Worm (Caenorhabditis elegans): ENCODE data around the gene him-14.
"Not testable (repeated sequence)": the region's sequence is repeated elsewhere in the genome, so short reads cannot be mapped to it uniquely, and the experiment has no call there.

Gene him-14

DNA sequence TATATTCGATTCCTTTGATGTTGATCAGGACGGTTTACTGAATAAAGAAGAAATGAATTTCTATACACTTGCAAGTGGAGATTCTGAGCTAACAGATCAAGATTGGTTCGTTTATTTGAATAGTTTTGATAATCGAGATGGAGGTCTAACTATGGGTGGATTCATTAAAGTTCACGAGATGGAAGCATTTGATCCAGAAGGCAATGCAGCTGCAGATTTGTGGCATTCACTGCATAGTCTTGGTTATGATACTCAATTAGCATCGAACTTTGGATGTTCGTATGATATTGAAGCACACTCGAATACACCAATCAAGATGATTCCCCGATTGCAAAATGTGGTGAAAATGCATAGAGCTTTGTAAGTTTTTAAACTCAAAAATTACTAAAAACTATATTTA, 26.2 kb upstream of the him-14 start:
- no peak for TF ChIP-seq hnd-1 (tag; optimal IDR thresholded peaks at IDR 0.05)
- no peak for TF ChIP-seq sea-1 (GFP tag; conservative IDR thresholded peaks at IDR 0.05)
- TF ChIP-seq ceh-13 (GFP tag; optimal IDR thresholded peaks at IDR 0.05) = no peak
- TF ChIP-seq F13C5.2 (tag; optimal IDR thresholded peaks at IDR 0.05) = no peak
- TF ChIP-seq B0310.2 (tag; optimal IDR thresholded peaks at IDR 0.05) = no peak
- no peak for TF ChIP-seq scrt-1 (GFP tag; IDR thresholded peaks at IDR 0.05)
- no peak for TF ChIP-seq ceh-36 (tag; optimal IDR thresholded peaks at IDR 0.05)
- TF ChIP-seq tbx-11 (GFP tag; IDR thresholded peaks at IDR 0.05) = no peak
- no peak for TF ChIP-seq flt-1 (GFP tag; IDR thresholded peaks at IDR 0.05)
- no peak for TF ChIP-seq tbx-37 (GFP tag; conservative IDR thresholded peaks at IDR 0.05)
- no peak for TF ChIP-seq hmg-4 (GFP tag; optimal IDR thresholded peaks at IDR 0.05)
- TF ChIP-seq hmbx-1 (tag; optimal IDR thresholded peaks at IDR 0.05) = no peak
- TF ChIP-seq aly-1 (tag; optimal IDR thresholded peaks at IDR 0.05) = no peak
- no peak for TF ChIP-seq tra-4 (tag; optimal IDR thresholded peaks at IDR 0.05)
- no peak for TF ChIP-seq ets-7 (tag; optimal IDR thresholded peaks at IDR 0.05)
- no peak for TF ChIP-seq pes-1 (GFP tag; IDR thresholded peaks at IDR 0.05)
- no peak for TF ChIP-seq ama-1 (optimal IDR thresholded peaks at IDR 0.05)

DNA sequence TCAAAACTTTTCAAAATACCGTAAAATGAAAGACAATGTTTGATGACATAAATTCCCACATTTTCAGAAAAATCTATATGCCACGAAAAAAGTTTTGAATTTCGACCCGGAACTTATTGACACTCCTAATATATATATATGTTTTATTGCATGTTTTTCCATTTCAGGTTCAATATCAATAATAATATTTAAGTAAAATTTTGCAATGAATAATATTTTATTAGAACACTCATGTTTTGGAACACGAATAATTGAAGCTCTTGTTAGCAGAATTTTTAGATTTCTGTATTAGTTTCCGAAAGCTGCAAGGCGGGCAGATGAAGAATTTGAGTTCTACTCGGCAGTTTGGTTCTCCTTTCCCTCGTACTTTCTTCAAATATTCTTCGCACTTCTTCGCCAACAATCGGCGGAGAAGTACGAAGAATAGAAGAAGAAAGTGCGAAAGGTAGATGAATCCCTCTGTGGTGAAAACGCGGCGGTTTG, 23.6 kb upstream of the him-14 start, which contains the start of gene T02G5.3:
Gene T02G5.3, plus strand, starts transcription at position 51 of the 483 bp plus-strand sequence.
- TF ChIP-seq B0310.2 (tag; optimal IDR thresholded peaks at IDR 0.05) = peak; percentile 19
- 0 out of 2 replicates have a peak, but pooled peaks have one; percentile 18 for TF ChIP-seq sea-1 (GFP tag; conservative IDR thresholded peaks at IDR 0.05)
- no peak for TF ChIP-seq ets-7 (tag; optimal IDR thresholded peaks at IDR 0.05)

DNA sequence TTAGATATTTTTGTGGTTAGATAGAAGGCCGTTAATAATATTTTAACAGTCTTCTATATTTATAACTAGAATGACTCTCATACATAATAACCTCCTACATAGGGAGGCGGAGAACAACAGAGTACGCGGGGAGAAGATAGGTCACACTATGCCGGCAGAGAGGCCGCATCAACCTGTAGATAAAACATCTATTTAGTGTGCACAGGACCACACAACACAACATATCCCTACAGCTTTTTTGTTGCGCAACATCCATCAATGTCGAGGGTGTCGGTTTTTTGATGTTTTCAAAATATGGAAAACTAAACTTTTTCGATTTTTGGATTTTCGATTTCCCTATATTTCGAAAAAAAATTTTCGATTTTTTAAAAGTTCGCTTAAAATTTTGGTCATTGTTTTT, 21.1 kb upstream of the him-14 start:
- TF ChIP-seq hmg-4 (GFP tag; optimal IDR thresholded peaks at IDR 0.05) (peak; percentile 44), tbx-37 (GFP tag; conservative IDR thresholded peaks at IDR 0.05) (no peak), F13C5.2 (tag; optimal IDR thresholded peaks at IDR 0.05) (no peak), pes-1 (GFP tag; IDR thresholded peaks at IDR 0.05) (0 out of 2 replicates have a peak, but pooled peaks have one; percentile 4), ama-1 (optimal IDR thresholded peaks at IDR 0.05) (no peak), aly-1 (tag; optimal IDR thresholded peaks at IDR 0.05) (no peak)

DNA sequence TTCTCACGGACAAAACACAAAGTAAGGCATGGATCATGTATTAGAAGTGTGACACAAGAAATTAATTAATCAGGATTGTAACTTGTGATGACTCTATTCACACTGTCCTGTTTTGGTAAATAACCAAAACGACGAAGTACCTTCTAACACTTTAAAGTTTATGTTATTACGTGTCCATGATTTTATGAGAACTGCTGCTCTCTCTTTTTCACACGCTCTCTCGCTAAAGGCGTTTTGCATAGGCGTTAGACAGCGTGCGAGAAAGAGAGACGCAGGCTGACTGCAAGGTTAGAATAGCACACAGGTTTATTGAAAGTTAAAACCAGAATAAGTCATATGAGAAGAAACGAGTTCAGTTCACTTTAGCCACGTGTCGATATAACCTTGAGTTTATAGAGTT, 20.3 kb upstream of the him-14 start:
- TF ChIP-seq tbx-11 (GFP tag; IDR thresholded peaks at IDR 0.05) = no peak
- TF ChIP-seq flt-1 (GFP tag; IDR thresholded peaks at IDR 0.05) = no peak
- no peak for TF ChIP-seq hmg-4 (GFP tag; optimal IDR thresholded peaks at IDR 0.05)
- no peak for TF ChIP-seq tbx-37 (GFP tag; conservative IDR thresholded peaks at IDR 0.05)
- TF ChIP-seq ets-7 (tag; optimal IDR thresholded peaks at IDR 0.05) = no peak
- no peak for TF ChIP-seq ceh-13 (GFP tag; optimal IDR thresholded peaks at IDR 0.05)
- no peak for TF ChIP-seq ceh-36 (tag; optimal IDR thresholded peaks at IDR 0.05)
- no peak for TF ChIP-seq sea-1 (GFP tag; conservative IDR thresholded peaks at IDR 0.05)
- TF ChIP-seq hmbx-1 (tag; optimal IDR thresholded peaks at IDR 0.05) = no peak
- no peak for TF ChIP-seq aly-1 (tag; optimal IDR thresholded peaks at IDR 0.05)
- TF ChIP-seq tra-4 (tag; optimal IDR thresholded peaks at IDR 0.05) = no peak
- no peak for TF ChIP-seq scrt-1 (GFP tag; IDR thresholded peaks at IDR 0.05)
- no peak for TF ChIP-seq pes-1 (GFP tag; IDR thresholded peaks at IDR 0.05)
- TF ChIP-seq B0310.2 (tag; optimal IDR thresholded peaks at IDR 0.05) = no peak
- TF ChIP-seq ama-1 (optimal IDR thresholded peaks at IDR 0.05) = no peak

DNA sequence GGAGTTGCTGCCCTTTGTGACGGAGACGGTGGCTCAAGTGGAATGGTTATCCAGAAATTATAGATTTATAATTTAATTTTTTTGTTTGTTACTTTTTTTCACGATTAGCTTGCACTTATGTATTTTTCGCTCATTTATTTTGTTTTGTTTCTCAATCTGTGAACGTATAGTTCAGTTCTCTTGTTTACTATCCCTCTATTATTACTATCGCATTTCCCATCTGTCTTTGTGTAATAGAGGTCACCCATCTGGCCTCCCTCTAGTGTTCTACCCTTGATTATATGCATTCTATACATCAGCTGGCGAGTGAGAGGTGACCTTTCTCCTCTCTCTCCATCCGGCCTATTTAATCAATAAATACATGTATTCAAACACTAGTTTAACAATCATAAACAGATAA, 14.3 kb upstream of the him-14 start, which contains the start of the genes T02G5.14 and T02G5.15:
Gene T02G5.14, plus strand, starts transcription at position 301 of the 400 bp plus-strand sequence.
Gene T02G5.15, plus strand, starts transcription at position 301 of the 400 bp plus-strand sequence.
- TF ChIP-seq ceh-36 (tag; optimal IDR thresholded peaks at IDR 0.05); tbx-37 (GFP tag; conservative IDR thresholded peaks at IDR 0.05); hmg-4 (GFP tag; optimal IDR thresholded peaks at IDR 0.05): not testable (repeated sequence)

DNA sequence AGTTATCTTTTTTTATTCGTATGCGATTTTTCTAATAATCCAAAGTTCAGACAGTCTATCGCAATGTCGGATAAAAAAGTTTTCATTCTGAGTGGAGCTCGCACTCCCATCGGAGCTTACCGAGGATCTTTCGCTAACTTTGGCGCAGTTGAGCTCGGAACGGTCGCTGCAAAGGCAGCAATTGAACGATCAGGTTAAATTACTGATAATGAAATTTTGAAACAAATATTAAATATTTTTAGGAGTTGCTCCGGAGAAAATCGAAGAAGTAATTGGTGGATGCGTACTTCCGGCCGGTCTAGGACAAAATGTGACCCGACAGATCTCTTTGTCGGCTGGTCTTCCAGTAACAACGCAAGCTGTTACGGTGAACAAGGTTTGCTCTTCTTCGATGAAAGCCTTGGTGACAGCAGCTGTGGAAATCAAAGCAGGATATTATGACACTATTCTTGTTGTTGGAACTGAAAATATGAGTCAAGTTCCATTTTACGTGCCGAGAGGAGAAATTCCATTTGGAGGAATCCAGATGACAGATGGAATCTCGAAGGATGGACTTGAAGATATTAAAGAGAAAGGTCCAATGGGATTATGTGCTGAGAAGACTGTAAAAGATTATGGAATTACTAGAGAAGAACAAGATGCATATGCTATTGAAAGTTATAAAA, 5.9 kb upstream of the him-14 start, which contains the start of gene T02G5.7:
Gene T02G5.7, plus strand, starts transcription at position 51 of the 665 bp plus-strand sequence.
- TF ChIP-seq ceh-13 (GFP tag; optimal IDR thresholded peaks at IDR 0.05) = no peak
- TF ChIP-seq sea-1 (GFP tag; conservative IDR thresholded peaks at IDR 0.05) = no peak
- no peak for TF ChIP-seq ets-7 (tag; optimal IDR thresholded peaks at IDR 0.05)
- TF ChIP-seq hnd-1 (tag; optimal IDR thresholded peaks at IDR 0.05) = no peak
- no peak for TF ChIP-seq F13C5.2 (tag; optimal IDR thresholded peaks at IDR 0.05)
- TF ChIP-seq hmg-4 (GFP tag; optimal IDR thresholded peaks at IDR 0.05) = no peak
- no peak for TF ChIP-seq pes-1 (GFP tag; IDR thresholded peaks at IDR 0.05)
- TF ChIP-seq flt-1 (GFP tag; IDR thresholded peaks at IDR 0.05) = no peak
- TF ChIP-seq ceh-36 (tag; optimal IDR thresholded peaks at IDR 0.05) = no peak

DNA sequence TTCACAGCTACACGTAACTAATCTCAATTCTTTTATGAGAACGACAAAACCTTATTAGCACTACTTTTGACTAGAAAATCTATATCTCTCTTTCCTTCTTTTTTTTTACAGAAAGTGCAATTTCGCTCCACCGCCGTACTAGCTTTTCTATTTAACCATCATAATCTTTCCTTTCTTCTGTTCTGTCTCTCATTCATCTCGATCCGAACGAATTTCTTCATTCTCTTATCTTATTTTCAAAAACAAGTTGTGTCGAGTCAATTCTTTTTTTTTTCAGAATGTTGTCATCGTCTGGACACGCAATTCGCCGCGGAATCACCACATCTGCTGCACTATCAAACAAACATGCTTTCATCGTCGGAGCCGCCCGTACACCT, 3.8 kb upstream of the him-14 start, which contains the start of gene kat-1:
Gene kat-1, plus strand, starts transcription at position 278 of the 377 bp plus-strand sequence.
- TF ChIP-seq tra-4 (tag; optimal IDR thresholded peaks at IDR 0.05) (no peak), aly-1 (tag; optimal IDR thresholded peaks at IDR 0.05) (no peak), hnd-1 (tag; optimal IDR thresholded peaks at IDR 0.05) (no peak), sea-1 (GFP tag; conservative IDR thresholded peaks at IDR 0.05) (no peak), hmbx-1 (tag; optimal IDR thresholded peaks at IDR 0.05) (no peak), pes-1 (GFP tag; IDR thresholded peaks at IDR 0.05) (no peak)

Data from whole organism, early embryonic.